Worm (Caenorhabditis elegans): ENCODE results near the gene ZK688.11.

The ZK688.11 gene

DNA sequence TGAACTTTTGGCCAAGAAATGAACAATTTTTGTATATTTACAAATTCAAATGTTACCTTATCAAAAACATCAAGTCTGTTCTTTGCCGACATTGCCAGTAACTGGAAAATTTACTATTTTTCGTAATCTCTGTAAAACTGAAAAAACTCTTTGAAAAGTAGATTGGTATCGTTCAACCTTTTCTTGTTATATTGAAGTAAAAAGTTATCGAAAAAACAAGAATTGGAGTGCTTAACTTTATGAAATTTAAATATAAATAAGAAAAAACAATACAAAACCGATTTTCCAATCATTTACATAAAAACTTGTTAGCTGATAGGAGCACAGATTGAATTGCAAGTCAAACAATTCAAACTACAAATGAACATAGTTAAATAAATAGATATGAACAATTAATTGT, at the start of gene ZK688.11:
Gene ZK688.11 (minus strand): TSS at position 101 of the 400 bp plus-strand sequence.
- TF ChIP-seq snpc-1.3 (tag; optimal IDR thresholded peaks at IDR 0.05; ENCODE audit: insufficient read depth) (no peak), Y53G8AR.9 (GFP tag; conservative IDR thresholded peaks at IDR 0.05) (no peak), F57C9.4 (tag; optimal IDR thresholded peaks at IDR 0.05) (no peak), rec-8 (tag; optimal IDR thresholded peaks at IDR 0.05) (no peak), zfh-2 (GFP tag; conservative IDR thresholded peaks at IDR 0.05) (no peak), madf-6 (GFP tag; IDR thresholded peaks at IDR 0.05) (no peak), lin-26 (GFP tag; IDR thresholded peaks at IDR 0.05) (no peak), C06A6.2 (GFP tag; conservative IDR thresholded peaks at IDR 0.05) (no peak)

DNA sequence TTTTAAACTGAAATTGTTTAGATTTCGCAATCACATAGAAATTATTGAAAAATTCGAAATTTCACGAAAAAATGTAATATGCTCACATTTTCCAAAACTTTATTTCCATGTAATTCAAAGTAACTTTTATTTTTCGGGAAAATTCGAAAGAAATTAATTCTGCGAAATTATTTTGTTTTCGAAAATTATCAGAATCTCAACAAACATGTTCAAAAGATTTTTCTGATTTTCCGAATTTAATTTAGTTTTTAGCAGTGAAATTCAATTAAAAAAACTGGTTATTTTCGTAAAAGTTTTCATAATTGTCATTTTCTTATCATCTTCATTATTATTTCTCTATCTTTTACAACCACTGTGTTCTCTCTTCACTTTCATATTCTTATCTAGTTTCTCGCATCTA, 48.5 kb upstream of the ZK688.11 start, which contains the start of gene ran-2:
Gene ran-2 (plus strand): TSS at position 301 of the 400 bp plus-strand sequence.
- TF ChIP-seq cebp-1 (GFP tag; IDR thresholded peaks at IDR 0.05), result no peak
- TF ChIP-seq cebp-1 (tag; optimal IDR thresholded peaks at IDR 0.05), result peak; percentile 85
- TF ChIP-seq aptf-2 (GFP tag; conservative IDR thresholded peaks at IDR 0.05), result no peak

DNA sequence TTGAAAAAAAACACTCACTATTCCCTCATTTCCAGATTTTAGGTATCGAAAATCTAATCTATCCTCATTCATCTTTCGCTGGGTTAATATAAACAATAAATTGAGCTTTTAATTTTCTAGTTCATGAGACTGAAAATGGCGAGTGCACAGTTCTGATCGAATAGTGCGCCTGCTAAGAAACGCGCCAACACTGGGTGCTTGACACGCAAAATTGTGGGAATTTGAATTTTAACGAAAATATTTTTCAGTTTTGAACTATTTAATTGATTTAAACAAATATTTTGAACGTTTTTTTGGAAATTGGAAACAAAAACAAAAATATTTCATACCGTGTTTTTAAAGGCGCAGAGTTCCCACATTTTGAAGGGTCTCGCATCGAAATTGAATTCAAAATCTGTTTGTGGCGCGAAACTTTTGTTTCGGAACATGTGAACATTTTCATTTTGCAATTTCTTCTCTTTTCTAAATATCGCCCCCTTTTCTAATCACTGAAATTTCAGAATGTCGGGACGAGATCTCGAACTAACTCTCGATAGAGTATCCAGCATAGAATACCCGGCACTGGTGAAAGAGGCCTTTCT, 43.9 kb upstream of the ZK688.11 start, which contains the start of the genes C29E4.13 and npp-15:
Gene C29E4.13 (minus strand): TSS at position 169 of the 581 bp plus-strand sequence.
Gene npp-15 (plus strand): TSS at position 495 of the 581 bp plus-strand sequence.
- TF ChIP-seq nhr-80 (tag; optimal IDR thresholded peaks at IDR 0.05) (peak; percentile 15), madf-6 (GFP tag; IDR thresholded peaks at IDR 0.05) (peak; percentile 80), attf-5 (GFP tag; optimal IDR thresholded peaks at IDR 0.05) (peak; percentile 46), lin-54 (GFP tag; optimal IDR thresholded peaks at IDR 0.05) (peak; percentile 55), ztf-22 (GFP tag; optimal IDR thresholded peaks at IDR 0.05) (no peak), unc-130 (GFP tag; optimal IDR thresholded peaks at IDR 0.05) (peak; percentile 9), ztf-18 (tag; optimal IDR thresholded peaks at IDR 0.05) (peak; percentile 90), lin-26 (GFP tag; IDR thresholded peaks at IDR 0.05) (no peak), bed-1 (GFP tag; IDR thresholded peaks at IDR 0.05) (no peak), F57C9.4 (tag; optimal IDR thresholded peaks at IDR 0.05) (no peak), tbp1 (GFP tag; optimal IDR thresholded peaks at IDR 0.05) (peak; percentile 1), cebp-1 (GFP tag; IDR thresholded peaks at IDR 0.05) (no peak), cebp-1 (tag; optimal IDR thresholded peaks at IDR 0.05) (peak; percentile 18), xnd-1 (tag; optimal IDR thresholded peaks at IDR 0.05) (peak; percentile 60), attf-3 (GFP tag; conservative IDR thresholded peaks at IDR 0.05) (peak; percentile 53; the same call in 1 of the 2 replicates), die-1 (tag; optimal IDR thresholded peaks at IDR 0.05) (no peak), efl-1 (GFP tag; optimal IDR thresholded peaks at IDR 0.05) (peak; percentile 87), lsl-1 (GFP tag; optimal IDR thresholded peaks at IDR 0.05) (peak; percentile 73), tbx-9 (tag; optimal IDR thresholded peaks at IDR 0.05; ENCODE audit: borderline replicate concordance) (no peak), madf-8 (GFP tag; conservative IDR thresholded peaks at IDR 0.05) (peak; percentile 55), F33H1.4 (GFP tag; IDR thresholded peaks at IDR 0.05) (peak; percentile 82), K12H6.12 (tag; optimal IDR thresholded peaks at IDR 0.05) (no peak), D2030.7 (GFP tag; IDR thresholded peaks at IDR 0.05) (peak; percentile 50), dpl-1 (GFP tag; optimal IDR thresholded peaks at IDR 0.05) (peak; percentile 72), ceh-100 (GFP tag; IDR thresholded peaks at IDR 0.05) (no peak)

DNA sequence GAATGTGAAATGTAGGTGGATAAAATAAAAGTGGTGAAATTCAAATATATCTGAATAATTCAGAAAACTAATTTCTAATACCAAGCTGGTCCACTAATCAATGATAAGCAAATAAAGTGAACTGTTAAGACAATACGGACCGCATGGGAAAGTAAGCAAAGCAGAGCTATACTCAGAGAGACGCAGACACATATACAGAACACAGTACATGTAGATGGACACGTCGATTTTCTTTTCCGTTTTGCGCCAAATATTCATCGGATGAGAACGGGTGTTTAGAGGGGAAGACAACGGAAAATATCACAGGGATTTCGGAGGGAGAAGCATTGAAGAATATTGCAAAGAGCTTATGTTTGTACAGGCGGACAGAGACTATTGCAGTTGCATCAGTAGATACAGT, 41.2 kb upstream of the ZK688.11 start:
- peak; percentile 36; the same call in 1 of the 2 replicates for TF ChIP-seq hmg-1.2 (GFP tag; IDR thresholded peaks at IDR 0.05)
- no peak for TF ChIP-seq nfyb-1 (GFP tag; IDR thresholded peaks at IDR 0.05)
